Fruit fly (Drosophila melanogaster) whole organism: ENCODE data around the gene CG46456.

Source experiments
- CG8478 ChIP-seq: fragments of >200 bp; optimal IDR thresholded peaks from 2 replicates; lab custom pipeline; 2018; ENCODE audit warnings: inconsistent platforms
- Dll ChIP-seq: fragments of >200 bp; optimal IDR thresholded peaks from 2 replicates; lab custom pipeline; 2017
- pan ChIP-seq: fragments of >200 bp; optimal IDR thresholded peaks from 2 replicates; lab custom pipeline; 2017
- psq ChIP-seq: fragments of >200 bp; optimal IDR thresholded peaks from 2 replicates; lab custom pipeline; 2017
- usp ChIP-seq: fragments of >200 bp; optimal IDR thresholded peaks from 2 replicates; lab custom pipeline; 2017; ENCODE audit warnings: missing biosample characterization, missing genetic modification characterization, mixed read lengths

dm6 chr3L:5359208-5360003, 4.3 kb upstream of the CG46456 start, which contains the start of gene Klp64D:
- TF ChIP-seq psq (lab: Kevin White, UChicago), result no peak
- no peak for TF ChIP-seq Dll (lab: Kevin White, UChicago)
- no peak for TF ChIP-seq CG8478 (lab: Kevin White, UChicago)
- no peak for TF ChIP-seq usp (GFP tag; lab: Kevin White, UChicago)
- no peak for TF ChIP-seq pan (lab: Kevin White, UChicago)
